Fruit fly (Drosophila melanogaster) whole organism, prepupa: ENCODE data around the gene ZnT35C.
A peak's percentile ranks its signal among the peaks of the same experiment; 100 is the strongest.

Experiments
- CG11294 ChIP-seq: fragments of 200-800 bp; sonication (Bioruptor generic); IDR thresholded peaks from 2 replicates; pipeline ENCODE4 v1.3.6; 2022; ENCODE audit warnings: missing biosample characterization, missing genetic modification characterization
- CG16779 ChIP-seq: fragments of 200-800 bp; sonication (Bioruptor generic); optimal IDR thresholded peaks from 3 replicates; lab custom pipeline; 2017; ENCODE audit warnings: missing biosample characterization, mild to moderate bottlenecking, missing genetic modification characterization
- CG6163 ChIP-seq: fragments of 200-800 bp; sonication (Bioruptor generic); IDR thresholded peaks from 3 replicates; pipeline ENCODE4 v1.3.6; 2022; ENCODE audit warnings: missing biosample characterization, missing genetic modification characterization
- CG6854 ChIP-seq: fragments of 200-800 bp; sonication (Bioruptor generic); optimal IDR thresholded peaks from 2 replicates; lab custom pipeline; 2017; ENCODE audit warnings: missing biosample characterization, mild to moderate bottlenecking, missing genetic modification characterization
- CG8119 ChIP-seq: fragments of 200-800 bp; sonication (Bioruptor generic); IDR thresholded peaks from 3 replicates; pipeline ENCODE4 v1.3.6; 2022; ENCODE audit warnings: missing biosample characterization, missing genetic modification characterization
- Eip78C ChIP-seq: fragments of 200-800 bp; sonication (Bioruptor generic); peaks from one replicate; lab custom pipeline; 2016; ENCODE audit warnings: missing biosample characterization, missing genetic modification characterization
- Gug ChIP-seq: fragments of 200-800 bp; sonication (Bioruptor generic); IDR thresholded peaks from 2 replicates; pipeline ENCODE4 v1.3.6; 2022; ENCODE audit warnings: missing biosample characterization, missing genetic modification characterization
- Sox14 ChIP-seq: fragments of 200-800 bp; sonication (Bioruptor generic); optimal IDR thresholded peaks from 3 replicates; lab custom pipeline; 2016; ENCODE audit warnings: missing biosample characterization, missing genetic modification characterization
- Sox15 ChIP-seq: fragments of 200-800 bp; sonication (Bioruptor generic); optimal IDR thresholded peaks from 3 replicates; lab custom pipeline; 2016; ENCODE audit warnings: missing biosample characterization, missing genetic modification characterization
- acj6 ChIP-seq: fragments of 200-800 bp; sonication (Bioruptor generic); optimal IDR thresholded peaks from 3 replicates; lab custom pipeline; 2016; ENCODE audit warnings: missing biosample characterization, missing genetic modification characterization
- eg ChIP-seq: fragments of 200-800 bp; sonication (Bioruptor generic); IDR thresholded peaks from 3 replicates; pipeline ENCODE4 v1.3.6; 2022; ENCODE audit warnings: missing biosample characterization, missing genetic modification characterization
- esn ChIP-seq: fragments of 200-800 bp; sonication (Bioruptor generic); optimal IDR thresholded peaks from 2 replicates; lab custom pipeline; 2016; ENCODE audit warnings: missing biosample characterization, mild to moderate bottlenecking, missing genetic modification characterization, moderate library complexity
- lz ChIP-seq: fragments of 200-800 bp; sonication (Bioruptor generic); optimal IDR thresholded peaks from 3 replicates; lab custom pipeline; 2016; ENCODE audit warnings: missing biosample characterization, missing genetic modification characterization
- net ChIP-seq: fragments of 200-800 bp; sonication (Bioruptor generic); optimal IDR thresholded peaks from 3 replicates; lab custom pipeline; 2016; ENCODE audit warnings: missing biosample characterization, missing genetic modification characterization
- pdm3 ChIP-seq: fragments of 200-800 bp; sonication (Bioruptor generic); optimal IDR thresholded peaks from 3 replicates; lab custom pipeline; 2016; ENCODE audit warnings: missing biosample characterization, missing genetic modification characterization
- svp ChIP-seq: fragments of 200-800 bp; sonication (Bioruptor generic); peaks from one replicate; lab custom pipeline; 2016; ENCODE audit warnings: missing biosample characterization, missing genetic modification characterization

ZnT35C gene

dm6 chr2L:15211489-15211888, 36.0 kb downstream of the ZnT35C start (continued):
- TF ChIP-seq CG16779 (tag; lab: Kevin White, UChicago) = no peak
- TF ChIP-seq Sox14 (GFP tag; lab: Kevin White, UChicago) = no peak

- no peak for TF ChIP-seq net (GFP tag; lab: Kevin White, UChicago)
- TF ChIP-seq pdm3 (GFP tag; lab: Kevin White, UChicago) = no peak
- no peak for TF ChIP-seq eg (GFP tag; lab: Robert Waterston, UW)
- no peak for TF ChIP-seq CG6854 (GFP tag; lab: Kevin White, UChicago)
- no peak for TF ChIP-seq lz (GFP tag; lab: Kevin White, UChicago)
- TF ChIP-seq CG6163 = no peak
These were observed 45.5 kb downstream of the ZnT35C start, which contains the start of gene Sfp35C for dm6 chr2L:15201992-15202391. Gene Sfp35C (minus strand): TSS chr2L:15202092.

- TF ChIP-seq Sox14 (GFP tag; lab: Kevin White, UChicago) (no peak), svp (GFP tag; lab: Kevin White, UChicago) (peak; percentile 22)
These were observed 47.1 kb downstream of the ZnT35C start, which contains the start of gene CG4168 for dm6 chr2L:15200409-15200808. Gene CG4168 (minus strand): TSS chr2L:15200459.

dm6 chr2L:15179028-15179427, 68.5 kb downstream of the ZnT35C start:
- TF ChIP-seq acj6 (GFP tag; lab: Kevin White, UChicago) (no peak), CG6163 (peak; percentile 41; the same call in 2 of the 3 replicates), Eip78C (GFP tag; lab: Kevin White, UChicago) (peak; percentile 46), esn (GFP tag; lab: Kevin White, UChicago) (no peak), Sox15 (GFP tag; lab: Kevin White, UChicago) (no peak), Gug (GFP tag; lab: Robert Waterston, UW) (no peak), CG8119 (no peak), CG11294 (no peak), eg (GFP tag; lab: Robert Waterston, UW) (peak; percentile 36; the same call in 1 of the 3 replicates)
